Worm (Caenorhabditis elegans) whole organism, mixed stage, embryonic: ENCODE measurements around the gene oac-31.

Experiments
- blmp-1 ChIP-seq: fragments of 150-350 bp; optimal IDR thresholded peaks from 2 replicates; lab custom pipeline; 2014; ENCODE audit warnings: missing biosample characterization, missing genetic modification characterization
- nhr-237 ChIP-seq: fragments of 150-350 bp; optimal IDR thresholded peaks from 2 replicates; lab custom pipeline; 2014; ENCODE audit warnings: missing biosample characterization, missing genetic modification characterization
- nhr-76 ChIP-seq: sonication (generic microtip); optimal IDR thresholded peaks from 2 replicates; lab custom pipeline; 2017; ENCODE audit warnings: missing biosample characterization, missing genetic modification characterization
- snpc-4 ChIP-seq: fragments of 150-350 bp; optimal IDR thresholded peaks from 2 replicates; lab custom pipeline; 2014; ENCODE audit warnings: missing biosample characterization, missing genetic modification characterization
- sptf-1 ChIP-seq: sonication (generic microtip); optimal IDR thresholded peaks from 2 replicates; lab custom pipeline; 2017; ENCODE audit warnings: mild to moderate bottlenecking, missing genetic modification characterization, moderate library complexity, missing compliant biosample characterization
- unc-62 ChIP-seq: fragments of 150-350 bp; optimal IDR thresholded peaks from 2 replicates; lab custom pipeline; 2014; ENCODE audit warnings: missing biosample characterization, missing genetic modification reagents, missing genetic modification characterization

ce11 chrV:1588128-1588527 lies 46.4 kb upstream of the oac-31 start, which contains the start of gene F16B4.5:
- TF ChIP-seq sptf-1 (tag; lab: Kevin White, UChicago) (no peak), unc-62 (GFP tag; lab: Kevin White, UChicago) (no peak), nhr-76 (tag; lab: Kevin White, UChicago) (no peak), snpc-4 (tag; lab: Kevin White, UChicago) (no peak), blmp-1 (tag; lab: Kevin White, UChicago) (no peak), nhr-237 (tag; lab: Kevin White, UChicago) (no peak)
